Worm (Caenorhabditis elegans) whole organism, L2 larva: Measurements from ENCODE around the gene glna-1.

ENCODE experiments used
- F13H6.1 ChIP-seq: sonication (generic microtip); optimal IDR thresholded peaks from 2 replicates; lab custom pipeline; 2016; ENCODE audit warnings: missing genetic modification characterization, missing compliant biosample characterization
- Y55F3AM.14 ChIP-seq: fragments of 200-800 bp; sonication (Bioruptor generic); optimal IDR thresholded peaks from 2 replicates; lab custom pipeline; 2018; ENCODE audit warnings: mild to moderate bottlenecking, missing genetic modification characterization, missing compliant biosample characterization
- ZK546.5 ChIP-seq: sonication (generic microtip); optimal IDR thresholded peaks from 2 replicates; lab custom pipeline; 2017; ENCODE audit warnings: missing biosample characterization, missing genetic modification characterization
- aly-2 ChIP-seq: fragments of 150-350 bp; optimal IDR thresholded peaks from 2 replicates; lab custom pipeline; 2014; ENCODE audit warnings: missing biosample characterization, missing genetic modification characterization
- blmp-1 ChIP-seq: sonication (generic microtip); optimal IDR thresholded peaks from 2 replicates; lab custom pipeline; 2017; ENCODE audit warnings: missing genetic modification characterization, mild to moderate bottlenecking, missing compliant biosample characterization, antibody characterized with exemption, moderate library complexity; ENCODE audit not compliant: insufficient read depth
- ceh-16 ChIP-seq: fragments of 150-350 bp; optimal IDR thresholded peaks from 2 replicates; lab custom pipeline; 2014; ENCODE audit warnings: missing biosample characterization, missing genetic modification characterization
- crh-2 ChIP-seq: sonication (generic microtip); optimal IDR thresholded peaks from 2 replicates; lab custom pipeline; 2017; ENCODE audit warnings: missing biosample characterization, missing genetic modification characterization
- elt-1 ChIP-seq: fragments of 150-350 bp; optimal IDR thresholded peaks from 2 replicates; lab custom pipeline; 2014; ENCODE audit warnings: missing biosample characterization, missing genetic modification characterization
- gmeb-1 ChIP-seq: fragments of 150-350 bp; optimal IDR thresholded peaks from 2 replicates; lab custom pipeline; 2014; ENCODE audit warnings: missing biosample characterization, missing genetic modification characterization
- lin-11 ChIP-seq: fragments of 150-350 bp; sonication (generic microtip); optimal IDR thresholded peaks from 2 replicates; lab custom pipeline; 2014; ENCODE audit warnings: missing biosample characterization, missing genetic modification characterization, inconsistent platforms, mixed read lengths
- lin-13 ChIP-seq: fragments of 150-350 bp; optimal IDR thresholded peaks from 2 replicates; lab custom pipeline; 2014; ENCODE audit warnings: missing biosample characterization, missing genetic modification reagents, missing genetic modification characterization
- lin-39 ChIP-seq: fragments of 150-350 bp; optimal IDR thresholded peaks from 2 replicates; lab custom pipeline; 2014; ENCODE audit warnings: missing biosample characterization, missing genetic modification reagents, missing genetic modification characterization
- lsy-2 ChIP-seq, 2 experiments: fragments of 150-350 bp in 1 of 2; sonication (generic microtip) in 1 of 2; optimal IDR thresholded peaks; 2 replicates each; lab custom pipeline; 2014 to 2017; ENCODE audit warnings: missing biosample characterization in 2 of 2, missing genetic modification characterization in 2 of 2
- mdl-1 ChIP-seq, 2 experiments: fragments of 150-350 bp in 1 of 2; sonication (generic microtip) in 1 of 2; optimal IDR thresholded peaks; 2 replicates each; lab custom pipeline; 2017; ENCODE audit warnings: missing biosample characterization in 2 of 2, missing genetic modification characterization in 2 of 2
- nhr-10 ChIP-seq: sonication (generic microtip); optimal IDR thresholded peaks from 2 replicates; lab custom pipeline; 2017; ENCODE audit warnings: missing biosample characterization, missing genetic modification characterization
- nhr-11 ChIP-seq: fragments of 150-350 bp; optimal IDR thresholded peaks from 2 replicates; lab custom pipeline; 2014; ENCODE audit warnings: missing biosample characterization, missing genetic modification characterization
- nhr-12 ChIP-seq: fragments of 150-350 bp; optimal IDR thresholded peaks from 2 replicates; lab custom pipeline; 2014; ENCODE audit warnings: missing biosample characterization, missing genetic modification characterization
- nhr-129 ChIP-seq: fragments of 150-350 bp; optimal IDR thresholded peaks from 2 replicates; lab custom pipeline; 2014; ENCODE audit warnings: missing biosample characterization, missing genetic modification characterization
- nhr-21 ChIP-seq: fragments of 150-350 bp; optimal IDR thresholded peaks from 2 replicates; lab custom pipeline; 2014; ENCODE audit warnings: missing biosample characterization, missing genetic modification characterization
- nhr-23 ChIP-seq: fragments of 150-350 bp; optimal IDR thresholded peaks from 2 replicates; lab custom pipeline; 2014; ENCODE audit warnings: missing biosample characterization, missing genetic modification reagents, missing genetic modification characterization
- nhr-25 ChIP-seq: fragments of 150-350 bp; sonication (generic microtip); optimal IDR thresholded peaks from 3 replicates; lab custom pipeline; 2014; ENCODE audit warnings: missing biosample characterization, missing genetic modification characterization
- nhr-77 ChIP-seq: fragments of 150-350 bp; optimal IDR thresholded peaks from 2 replicates; lab custom pipeline; 2014; ENCODE audit warnings: missing biosample characterization, missing genetic modification characterization
- skn-1 ChIP-seq: sonication (generic microtip); optimal IDR thresholded peaks from 2 replicates; lab custom pipeline; 2017; ENCODE audit warnings: missing biosample characterization, missing genetic modification characterization
- sma-3 ChIP-seq: sonication (generic microtip); optimal IDR thresholded peaks from 2 replicates; lab custom pipeline; 2016; ENCODE audit warnings: missing genetic modification reagents, missing genetic modification characterization, missing compliant biosample characterization
- sma-9 ChIP-seq, 2 experiments: fragments of 150-350 bp in 1 of 2; sonication (generic microtip) in 1 of 2; optimal IDR thresholded peaks; 2 replicates each; lab custom pipeline; 2014 to 2016; ENCODE audit warnings: missing genetic modification characterization in 2 of 2, mild to moderate bottlenecking in 1 of 2, missing biosample characterization in 1 of 2, missing compliant biosample characterization in 1 of 2, missing genetic modification reagents in 1 of 2, moderate library complexity in 1 of 2
- snpc-4 ChIP-seq: fragments of 150-350 bp; optimal IDR thresholded peaks from 2 replicates; lab custom pipeline; 2014; ENCODE audit warnings: missing biosample characterization, missing genetic modification characterization
- unc-39 ChIP-seq: fragments of 150-350 bp; optimal IDR thresholded peaks from 2 replicates; lab custom pipeline; 2014; ENCODE audit warnings: missing biosample characterization, missing genetic modification characterization
- unc-55 ChIP-seq: fragments of 150-350 bp; sonication (generic microtip); optimal IDR thresholded peaks from 3 replicates; lab custom pipeline; 2014; ENCODE audit warnings: missing biosample characterization, missing genetic modification reagents, missing genetic modification characterization
- unc-62 ChIP-seq: fragments of 150-350 bp; optimal IDR thresholded peaks from 2 replicates; lab custom pipeline; 2014; ENCODE audit warnings: missing biosample characterization, missing genetic modification reagents, missing genetic modification characterization
- ztf-4 ChIP-seq: fragments of 150-350 bp; optimal IDR thresholded peaks from 2 replicates; lab custom pipeline; 2014; ENCODE audit warnings: missing biosample characterization, missing genetic modification characterization

Gene glna-1

ce11 chrII:14704204-14704603 lies 29.1 kb downstream of the glna-1 start:
- TF ChIP-seq nhr-23 (tag; lab: Kevin White, UChicago) = no peak
- TF ChIP-seq elt-1 (tag; lab: Kevin White, UChicago) = no peak
- TF ChIP-seq F13H6.1 (tag; lab: Kevin White, UChicago) = no peak
- TF ChIP-seq nhr-12 (tag; lab: Kevin White, UChicago) = no peak
- peak; percentile 30 for TF ChIP-seq nhr-21 (tag; lab: Kevin White, UChicago)
- TF ChIP-seq mdl-1 (tag; optimal IDR thresholded peaks at IDR 0.05; lab: Kevin White, UChicago) = no peak
- no peak for TF ChIP-seq nhr-129 (tag; lab: Kevin White, UChicago)
- TF ChIP-seq nhr-25 (tag; lab: Kevin White, UChicago) = no peak
- no peak for TF ChIP-seq lin-11
- TF ChIP-seq sma-9 (GFP tag; optimal IDR thresholded peaks at IDR 0.05; lab: Kevin White, UChicago) = no peak
- TF ChIP-seq sma-9 (tag; optimal IDR thresholded peaks at IDR 0.05; lab: Kevin White, UChicago) = no peak
- peak; percentile 22 for TF ChIP-seq ceh-16 (tag; lab: Kevin White, UChicago)

- TF ChIP-seq sma-9 (GFP tag; optimal IDR thresholded peaks at IDR 0.05; lab: Kevin White, UChicago) = peak; percentile 26
- no peak for TF ChIP-seq sma-9 (tag; optimal IDR thresholded peaks at IDR 0.05; lab: Kevin White, UChicago)
- no peak for TF ChIP-seq aly-2 (tag; lab: Kevin White, UChicago)
- TF ChIP-seq, all 48 proteins: peak for 1
Observed at ce11 chrII:14703232-14703926, 29.9 kb downstream of the glna-1 start.

ce11 chrII:14701581-14701980 lies 31.7 kb downstream of the glna-1 start:
- TF ChIP-seq crh-2 (tag; lab: Kevin White, UChicago) (no peak), nhr-10 (tag; lab: Kevin White, UChicago) (no peak)

- no peak for TF ChIP-seq aly-2 (tag; lab: Kevin White, UChicago)
- TF ChIP-seq nhr-77 (tag; lab: Kevin White, UChicago) = no peak
- no peak for TF ChIP-seq lsy-2 (tag; optimal IDR thresholded peaks at IDR 0.05; lab: Kevin White, UChicago)
- TF ChIP-seq snpc-4 (tag; lab: Kevin White, UChicago) = no peak
- peak; percentile 1 for TF ChIP-seq nhr-21 (tag; lab: Kevin White, UChicago)
- no peak for TF ChIP-seq nhr-25 (tag; lab: Kevin White, UChicago)
- TF ChIP-seq, all 48 proteins: peak for 1
Observed at ce11 chrII:14700096-14700495, 33.2 kb downstream of the glna-1 start.

ce11 chrII:14698057-14698456 lies 35.3 kb downstream of the glna-1 start, which contains the start of gene C09F9.1:
TSS of gene C09F9.1 (plus strand) at chrII:14698357.
- TF ChIP-seq nhr-12 (tag; lab: Kevin White, UChicago) (no peak), nhr-10 (tag; lab: Kevin White, UChicago) (no peak), blmp-1 (tag; lab: Kevin White, UChicago) (no peak), crh-2 (tag; lab: Kevin White, UChicago) (no peak), ZK546.5 (tag; lab: Kevin White, UChicago) (no peak), elt-1 (tag; lab: Kevin White, UChicago) (no peak), unc-39 (tag; lab: Kevin White, UChicago) (no peak), gmeb-1 (tag; lab: Kevin White, UChicago) (no peak), ztf-4 (no peak), nhr-11 (no peak)

- TF ChIP-seq unc-62 (GFP tag; lab: Kevin White, UChicago) (no peak), aly-2 (tag; lab: Kevin White, UChicago) (no peak), nhr-10 (tag; lab: Kevin White, UChicago) (no peak), lin-13 (GFP tag; lab: Kevin White, UChicago) (no peak), sma-3 (no peak), unc-55 (no peak), nhr-77 (tag; lab: Kevin White, UChicago) (no peak), Y55F3AM.14 (GFP tag; lab: Kevin White, UChicago) (no peak), ztf-4 (no peak), sma-9 (GFP tag; optimal IDR thresholded peaks at IDR 0.05; lab: Kevin White, UChicago) (no peak), sma-9 (tag; optimal IDR thresholded peaks at IDR 0.05; lab: Kevin White, UChicago) (no peak), ZK546.5 (tag; lab: Kevin White, UChicago) (no peak), skn-1 (tag; lab: Kevin White, UChicago) (no peak), ceh-16 (tag; lab: Kevin White, UChicago) (no peak), lin-39 (tag; lab: Kevin White, UChicago) (no peak)
- TF ChIP-seq, all 48 proteins: peak for 0
Observed at ce11 chrII:14695201-14695600, 38.1 kb downstream of the glna-1 start, which contains the start of gene K02B7.3. TSS of gene K02B7.3 (minus strand) at chrII:14695301.
